Worm (Caenorhabditis elegans): Measurements from ENCODE around the gene moa-2.

DNA sequence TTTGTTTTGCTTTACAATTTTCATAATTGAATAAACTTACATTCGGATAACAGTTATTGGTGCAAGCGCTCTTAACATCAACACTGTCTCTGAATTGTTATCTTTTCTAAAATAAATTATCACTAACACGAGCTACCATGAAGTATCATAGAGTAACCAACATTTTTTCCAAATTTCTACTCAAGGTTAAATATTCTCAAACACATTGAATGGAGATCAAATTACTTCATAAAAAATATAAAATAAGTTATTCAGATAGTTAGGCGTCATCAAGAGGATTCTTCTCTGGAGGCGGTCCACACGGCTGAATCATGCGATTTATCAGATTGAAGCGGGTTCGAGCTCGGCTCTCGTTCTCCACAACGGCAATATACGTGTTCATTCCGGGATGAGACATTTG is 427 bp downstream of the moa-2 start, which contains the start of gene B0495.5:
- TF ChIP-seq ama-1 (optimal IDR thresholded peaks at IDR 0.05): no peak
- TF ChIP-seq hnd-1 (tag; optimal IDR thresholded peaks at IDR 0.05): no peak
- no peak for TF ChIP-seq ceh-36 (tag; optimal IDR thresholded peaks at IDR 0.05)

Data from whole organism, early embryonic.